Fruit fly (Drosophila melanogaster) whole organism, embryonic: ENCODE measurements around the gene Pex10.
A peak's percentile ranks its signal among the peaks of the same experiment; 100 is the strongest.

Experiments used
- CG11398 ChIP-seq: fragments of 200-800 bp; sonication (Bioruptor generic); optimal IDR thresholded peaks from 2 replicates; lab custom pipeline; 2016; ENCODE audit warnings: missing biosample characterization, missing genetic modification characterization
- CG14860 ChIP-seq: fragments of 200-800 bp; sonication (Bioruptor generic); IDR thresholded peaks from 3 replicates; pipeline ENCODE4 v1.3.6; 2022; ENCODE audit warnings: missing biosample characterization, missing genetic modification characterization; ENCODE audit not compliant: partially characterized antibody
- CG1603 ChIP-seq: fragments of 200-800 bp; sonication (Bioruptor generic); optimal IDR thresholded peaks from 2 replicates; lab custom pipeline; 2019; ENCODE audit warnings: missing biosample characterization, mild to moderate bottlenecking, missing genetic modification characterization, moderate library complexity
- CG16779 ChIP-seq: fragments of 200-800 bp; sonication (Bioruptor generic); IDR thresholded peaks from 2 replicates; pipeline ENCODE4 v1.3.6; 2022; ENCODE audit warnings: missing biosample characterization, missing genetic modification characterization
- CG16863 ChIP-seq: fragments of 200-800 bp; sonication (Bioruptor generic); optimal IDR thresholded peaks from 3 replicates; lab custom pipeline; 2016; ENCODE audit warnings: missing biosample characterization, missing genetic modification characterization
- CG2129 ChIP-seq: fragments of 200-800 bp; sonication (Bioruptor generic); IDR thresholded peaks from 2 replicates; pipeline ENCODE4 v1.3.6; 2022; ENCODE audit warnings: missing biosample characterization, missing genetic modification characterization; ENCODE audit not compliant: partially characterized antibody
- CG2202 ChIP-seq: fragments of 200-800 bp; sonication (Bioruptor generic); optimal IDR thresholded peaks from 2 replicates; lab custom pipeline; 2018; ENCODE audit warnings: missing biosample characterization, mild to moderate bottlenecking, missing genetic modification characterization
- CG2678 ChIP-seq: fragments of 200-800 bp; sonication (Bioruptor generic); optimal IDR thresholded peaks from 3 replicates; lab custom pipeline; 2019; ENCODE audit warnings: missing biosample characterization, mild to moderate bottlenecking, missing genetic modification characterization, moderate library complexity
- CG2875 ChIP-seq: fragments of 200-800 bp; sonication (Bioruptor generic); optimal IDR thresholded peaks from 2 replicates; lab custom pipeline; 2017; ENCODE audit warnings: missing biosample characterization, mild to moderate bottlenecking, missing genetic modification characterization, missing genetic modification reagents
- CG30020 ChIP-seq: fragments of 200-800 bp; optimal IDR thresholded peaks from 2 replicates; lab custom pipeline; 2019; ENCODE audit warnings: missing biosample characterization, mild to moderate bottlenecking, missing genetic modification characterization, moderate library complexity
- CG33213 ChIP-seq: fragments of 200-800 bp; sonication (Bioruptor generic); optimal IDR thresholded peaks from 3 replicates; lab custom pipeline; 2016; ENCODE audit warnings: missing biosample characterization, missing genetic modification characterization
- CG34376 ChIP-seq: fragments of 200-800 bp; sonication (Bioruptor generic); optimal IDR thresholded peaks from 2 replicates; lab custom pipeline; 2018; ENCODE audit warnings: missing biosample characterization, mild to moderate bottlenecking, missing genetic modification characterization
- CG4424 ChIP-seq: fragments of 200-800 bp; sonication (Bioruptor generic); optimal IDR thresholded peaks from 3 replicates; lab custom pipeline; 2016; ENCODE audit warnings: missing biosample characterization, missing genetic modification characterization
- CG6175 ChIP-seq: fragments of 200-800 bp; sonication (Bioruptor generic); IDR thresholded peaks from 3 replicates; pipeline ENCODE4 v1.3.6; 2022; ENCODE audit warnings: missing biosample characterization, missing genetic modification characterization
- CG7839 ChIP-seq: fragments of 200-800 bp; sonication (Bioruptor generic); optimal IDR thresholded peaks from 3 replicates; lab custom pipeline; 2018; ENCODE audit warnings: missing biosample characterization, mild to moderate bottlenecking, missing genetic modification characterization, moderate library complexity
- CG8089 ChIP-seq: fragments of 200-800 bp; sonication (Bioruptor generic); optimal IDR thresholded peaks from 3 replicates; lab custom pipeline; 2016; ENCODE audit warnings: missing biosample characterization, missing genetic modification characterization
- D ChIP-seq, 2 experiments: fragments of 200-800 bp in 1 of 2; fragments of >200 bp in 1 of 2; sonication (Bioruptor generic) in 1 of 2; optimal IDR thresholded peaks; 2 replicates in 1 of 2; 3 replicates in 1 of 2; lab custom pipeline; 2017; ENCODE audit warnings: mild to moderate bottlenecking in 1 of 2, missing biosample characterization in 1 of 2, missing genetic modification characterization in 1 of 2, missing genetic modification reagents in 1 of 2
- Dbx ChIP-seq: fragments of 200-800 bp; sonication (Bioruptor generic); IDR thresholded peaks from 3 replicates; pipeline ENCODE4 v1.3.6; 2022; ENCODE audit warnings: missing biosample characterization, missing genetic modification characterization
- Dek ChIP-seq: fragments of 200-800 bp; sonication (Bioruptor generic); optimal IDR thresholded peaks from 3 replicates; lab custom pipeline; 2019; ENCODE audit warnings: missing biosample characterization, mild to moderate bottlenecking, missing genetic modification characterization, moderate library complexity
- Dref ChIP-seq: fragments of 200-800 bp; sonication (Bioruptor generic); IDR thresholded peaks from 2 replicates; pipeline ENCODE4 v1.3.6; 2022; ENCODE audit warnings: missing biosample characterization, missing genetic modification characterization
- ERR ChIP-seq: fragments of 200-800 bp; sonication (Bioruptor generic); optimal IDR thresholded peaks from 2 replicates; lab custom pipeline; 2016; ENCODE audit warnings: missing biosample characterization, missing genetic modification characterization
- HmgZ ChIP-seq: fragments of 200-800 bp; sonication (Bioruptor generic); optimal IDR thresholded peaks from 2 replicates; lab custom pipeline; 2018; ENCODE audit warnings: missing biosample characterization, mild to moderate bottlenecking, missing genetic modification characterization
- Mad ChIP-seq: fragments of 200-800 bp; sonication (Bioruptor generic); optimal IDR thresholded peaks from 2 replicates; lab custom pipeline; 2016; ENCODE audit warnings: missing biosample characterization, missing genetic modification characterization
- NfI ChIP-seq: fragments of 200-800 bp; sonication (Bioruptor generic); optimal IDR thresholded peaks from 3 replicates; lab custom pipeline; 2018; ENCODE audit warnings: missing biosample characterization, mild to moderate bottlenecking, missing genetic modification characterization, moderate library complexity
- Oaz ChIP-seq: fragments of 200-800 bp; sonication (Bioruptor generic); IDR thresholded peaks from 2 replicates; pipeline ENCODE4 v1.3.6; 2022; ENCODE audit warnings: missing biosample characterization, missing genetic modification characterization
- Sin3A ChIP-seq: fragments of >200 bp; optimal IDR thresholded peaks from 2 replicates; lab custom pipeline; 2018
- Xrp1 ChIP-seq: fragments of 200-800 bp; sonication (Bioruptor generic); IDR thresholded peaks from 2 replicates; pipeline ENCODE4 v1.3.6; 2022; ENCODE audit warnings: missing biosample characterization, missing genetic modification characterization
- amos ChIP-seq: fragments of 200-800 bp; sonication (Bioruptor generic); IDR thresholded peaks from 2 replicates; pipeline ENCODE4 v1.3.6; 2022; ENCODE audit warnings: missing biosample characterization, missing genetic modification characterization; ENCODE audit not compliant: partially characterized antibody
- da ChIP-seq: fragments of 200-800 bp; sonication (Bioruptor generic); optimal IDR thresholded peaks from 2 replicates; lab custom pipeline; 2016; ENCODE audit warnings: missing biosample characterization, missing genetic modification characterization
- dan ChIP-seq: fragments of 200-800 bp; sonication (Bioruptor generic); IDR thresholded peaks from 2 replicates; pipeline ENCODE4 v1.3.6; 2022; ENCODE audit warnings: missing biosample characterization, missing genetic modification characterization
- ems ChIP-seq: fragments of 200-800 bp; sonication (Bioruptor generic); optimal IDR thresholded peaks from 3 replicates; lab custom pipeline; 2016; ENCODE audit warnings: missing biosample characterization, missing genetic modification characterization
- gfzf ChIP-seq: fragments of 200-800 bp; sonication (Bioruptor generic); optimal IDR thresholded peaks from 2 replicates; lab custom pipeline; 2016; ENCODE audit warnings: missing biosample characterization, mild to moderate bottlenecking, missing genetic modification characterization, moderate library complexity
- grau ChIP-seq: fragments of 200-800 bp; optimal IDR thresholded peaks from 3 replicates; lab custom pipeline; 2019; ENCODE audit warnings: missing biosample characterization, mild to moderate bottlenecking, missing genetic modification characterization, moderate library complexity
- gro ChIP-seq: fragments of 200-800 bp; sonication (Bioruptor generic); optimal IDR thresholded peaks from 2 replicates; lab custom pipeline; 2016; ENCODE audit warnings: missing biosample characterization, missing genetic modification characterization
- hbn ChIP-seq: fragments of 200-800 bp; sonication (Bioruptor generic); IDR thresholded peaks from 2 replicates; pipeline ENCODE4 v1.3.6; 2022; ENCODE audit warnings: missing biosample characterization, missing genetic modification characterization; ENCODE audit not compliant: partially characterized antibody
- inv ChIP-seq: fragments of 200-800 bp; sonication (Bioruptor generic); IDR thresholded peaks from 2 replicates; pipeline ENCODE4 v1.3.6; 2022; ENCODE audit warnings: missing biosample characterization, missing genetic modification characterization; ENCODE audit not compliant: partially characterized antibody
- lilli ChIP-seq: fragments of 200-800 bp; sonication (Bioruptor generic); optimal IDR thresholded peaks from 3 replicates; lab custom pipeline; 2016; ENCODE audit warnings: missing biosample characterization, missing genetic modification characterization
- lov ChIP-seq, 2 experiments: fragments of 200-800 bp in 1 of 2; fragments of >200 bp in 1 of 2; sonication (Bioruptor generic) in 1 of 2; IDR thresholded peaks in 1 of 2; optimal IDR thresholded peaks in 1 of 2; 2 replicates in 1 of 2; 3 replicates in 1 of 2; pipeline versions ENCODE4 v1.3.6 to Lab custom; 2017 to 2022; ENCODE audit warnings: missing biosample characterization in 1 of 2, missing genetic modification characterization in 1 of 2
- nom ChIP-seq: fragments of 200-800 bp; sonication (Bioruptor generic); optimal IDR thresholded peaks from 2 replicates; lab custom pipeline; 2017; ENCODE audit warnings: missing biosample characterization, missing genetic modification characterization, mild to moderate bottlenecking, moderate library complexity, missing genetic modification reagents
- otp ChIP-seq: fragments of 200-800 bp; sonication (Bioruptor generic); IDR thresholded peaks from 3 replicates; pipeline ENCODE4, ENCODE4 v1.3.6; 2022; ENCODE audit warnings: missing biosample characterization, missing genetic modification characterization
- pros ChIP-seq: fragments of 200-800 bp; sonication (Bioruptor generic); optimal IDR thresholded peaks from 3 replicates; lab custom pipeline; 2019; ENCODE audit warnings: missing biosample characterization, mild to moderate bottlenecking, missing genetic modification characterization, moderate library complexity
- pzg ChIP-seq: fragments of 200-800 bp; sonication (Bioruptor generic); optimal IDR thresholded peaks from 3 replicates; lab custom pipeline; 2018; ENCODE audit warnings: missing biosample characterization, mild to moderate bottlenecking, missing genetic modification characterization, moderate library complexity
- row ChIP-seq: fragments of 200-800 bp; sonication (Bioruptor generic); IDR thresholded peaks from 3 replicates; pipeline ENCODE4 v1.3.6; 2022; ENCODE audit warnings: missing biosample characterization, missing genetic modification characterization
- scrt ChIP-seq: fragments of 200-800 bp; sonication (Bioruptor generic); optimal IDR thresholded peaks from 2 replicates; lab custom pipeline; 2018; ENCODE audit warnings: missing biosample characterization, mild to moderate bottlenecking, missing genetic modification characterization, moderate library complexity
- sug ChIP-seq: fragments of 200-800 bp; optimal IDR thresholded peaks from 2 replicates; lab custom pipeline; 2019; ENCODE audit warnings: missing biosample characterization, mild to moderate bottlenecking, missing genetic modification characterization, moderate library complexity
- tll ChIP-seq, 2 experiments: fragments of 200-800 bp in 1 of 2; fragments of >200 bp in 1 of 2; sonication (Bioruptor generic) in 1 of 2; optimal IDR thresholded peaks; 2 replicates each; lab custom pipeline; 2017 to 2019; ENCODE audit warnings: missing biosample characterization in 2 of 2, missing genetic modification characterization in 2 of 2, mild to moderate bottlenecking in 1 of 2, moderate library complexity in 1 of 2
- tna ChIP-seq: fragments of 200-800 bp; sonication (Bioruptor generic); IDR thresholded peaks from 2 replicates; pipeline ENCODE4 v1.3.6; 2022; ENCODE audit warnings: missing biosample characterization, missing genetic modification characterization; ENCODE audit not compliant: partially characterized antibody
- z ChIP-seq: fragments of 200-800 bp; sonication (Bioruptor generic); IDR thresholded peaks from 3 replicates; pipeline ENCODE4 v1.3.6; 2022; ENCODE audit warnings: missing biosample characterization, missing genetic modification characterization

The Pex10 gene

DNA sequence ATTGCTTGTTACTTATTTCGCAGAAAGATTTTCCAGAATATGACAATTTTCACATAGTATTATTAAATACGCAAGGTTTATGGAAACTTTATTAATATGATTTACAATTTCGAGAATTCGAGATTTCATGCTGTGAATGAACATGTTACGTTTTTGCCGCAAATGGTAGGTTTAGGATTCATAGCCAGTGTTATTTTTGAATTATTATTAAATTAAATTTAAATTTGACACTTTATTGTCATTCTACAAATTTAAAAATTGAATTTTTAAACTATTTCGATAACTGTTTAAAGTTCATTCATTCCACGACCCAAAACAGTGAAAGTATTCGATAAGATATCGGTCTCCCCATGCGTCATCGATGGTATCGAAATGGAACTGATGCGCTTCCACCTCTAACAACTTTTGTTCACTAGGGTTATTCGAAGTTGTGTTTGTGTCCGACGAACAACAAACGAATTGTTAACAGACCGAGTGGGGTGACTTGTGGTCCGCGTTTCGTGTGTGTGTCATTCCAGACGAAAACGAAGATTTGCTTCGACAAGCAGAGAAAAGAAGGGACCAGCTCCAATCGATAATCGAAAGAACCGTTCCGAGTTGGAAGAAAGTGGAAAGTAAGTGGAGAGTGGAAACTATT, 12.2 kb upstream of the Pex10 start, which contains the start of the genes CG32313 and Pcyt1 (continued):
- TF ChIP-seq Dek (tag; lab: Kevin White, UChicago) = peak; percentile 58
- TF ChIP-seq otp (GFP tag; lab: Robert Waterston, UW) = no peak
- peak; percentile 35 for TF ChIP-seq scrt (GFP tag; lab: Kevin White, UChicago)
- no peak for TF ChIP-seq CG11398 (GFP tag; lab: Kevin White, UChicago)
- TF ChIP-seq CG16779 = no peak
- TF ChIP-seq D (optimal IDR thresholded peaks at IDR 0.05; lab: Kevin White, UChicago) = no peak
- TF ChIP-seq D (GFP tag; optimal IDR thresholded peaks at IDR 0.05; lab: Kevin White, UChicago) = no peak
- TF ChIP-seq CG2129 (GFP tag; lab: Robert Waterston, UW) = peak; percentile 73
- TF ChIP-seq pzg (GFP tag; lab: Kevin White, UChicago) = peak; percentile 90
- TF ChIP-seq CG30020 (tag; lab: Kevin White, UChicago) = peak; percentile 66
- TF ChIP-seq pros (GFP tag; lab: Kevin White, UChicago) = peak; percentile 92
- peak; percentile 32 for TF ChIP-seq CG33213 (GFP tag; lab: Kevin White, UChicago)
- TF ChIP-seq Xrp1 (GFP tag; lab: Robert Waterston, UW) = no peak; the same call in 1 of the 2 replicates
- TF ChIP-seq ems (GFP tag; lab: Kevin White, UChicago) = peak; percentile 18
- TF ChIP-seq CG14860 = peak; percentile 86
- no peak for TF ChIP-seq dan (GFP tag; lab: Robert Waterston, UW)
- TF ChIP-seq ERR = peak; percentile 38
- no peak for TF ChIP-seq Oaz (GFP tag; lab: Robert Waterston, UW)
- no peak for TF ChIP-seq lov (optimal IDR thresholded peaks at IDR 0.05; lab: Kevin White, UChicago)
- no peak for TF ChIP-seq lov (GFP tag; IDR thresholded peaks at IDR 0.05; lab: Robert Waterston, UW)
- TF ChIP-seq tna (GFP tag; lab: Robert Waterston, UW) = peak; percentile 77
- TF ChIP-seq tll (GFP tag; optimal IDR thresholded peaks at IDR 0.05; lab: Kevin White, UChicago) = no peak
- peak; percentile 25 for TF ChIP-seq gfzf (GFP tag; lab: Kevin White, UChicago)
- TF ChIP-seq CG1603 (tag; lab: Kevin White, UChicago) = peak; percentile 77
- TF ChIP-seq CG16863 (GFP tag; lab: Kevin White, UChicago) = no peak
- TF ChIP-seq gro (GFP tag; lab: Kevin White, UChicago) = peak; percentile 76
- TF ChIP-seq CG34376 (GFP tag; lab: Kevin White, UChicago) = peak; percentile 30
- TF ChIP-seq HmgZ (tag; lab: Kevin White, UChicago) = peak; percentile 61
- peak; percentile 23 for TF ChIP-seq CG2875 (GFP tag; lab: Kevin White, UChicago)
- no peak for TF ChIP-seq CG8089 (GFP tag; lab: Kevin White, UChicago)
- peak; percentile 79 for TF ChIP-seq inv (GFP tag; lab: Robert Waterston, UW)
- TF ChIP-seq Dbx (GFP tag; lab: Robert Waterston, UW) = peak; percentile 63; the same call in 2 of the 3 replicates
- TF ChIP-seq CG4424 (GFP tag; lab: Kevin White, UChicago) = peak; percentile 6
- TF ChIP-seq nom (GFP tag; lab: Kevin White, UChicago) = no peak
- TF ChIP-seq grau (tag; lab: Kevin White, UChicago) = peak; percentile 39
- no peak for TF ChIP-seq z (GFP tag; lab: Robert Waterston, UW)
- peak; percentile 5 for TF ChIP-seq CG2202 (tag; lab: Kevin White, UChicago)
- peak; percentile 42; the same call in 2 of the 3 replicates for TF ChIP-seq row
- no peak for TF ChIP-seq da (GFP tag; lab: Kevin White, UChicago)
- TF ChIP-seq Sin3A = peak; percentile 11
- peak; percentile 81 for TF ChIP-seq hbn
- peak; percentile 20 for TF ChIP-seq NfI (GFP tag; lab: Kevin White, UChicago)
- TF ChIP-seq Mad = peak; percentile 7
- TF ChIP-seq CG6175 (GFP tag; lab: Robert Waterston, UW) = no peak
- peak; percentile 5 for TF ChIP-seq sug (tag; lab: Kevin White, UChicago)
- TF ChIP-seq Dref = peak; percentile 97
- TF ChIP-seq CG2678 (tag; lab: Kevin White, UChicago) = peak; percentile 23
- TF ChIP-seq CG7839 = peak; percentile 3
- TF ChIP-seq amos (GFP tag; lab: Robert Waterston, UW) = peak; percentile 94
- TF ChIP-seq lilli = peak; percentile 40
